Fruit fly (Drosophila melanogaster): ENCODE data around the gene Pus1.

Gene Pus1

dm6 chr3R:20635735-20636134 is 43.3 kb upstream of the Pus1 start (continued):
- TF ChIP-seq YL-1 (GFP tag; optimal IDR thresholded peaks at IDR 0.05) (peak; percentile 49), E2f1 (GFP tag; IDR thresholded peaks at IDR 0.05) (peak; percentile 28; the same call in 1 of the 2 replicates), CG31441 (GFP tag; IDR thresholded peaks at IDR 0.05) (no peak), CG17912 (GFP tag; optimal IDR thresholded peaks at IDR 0.05) (no peak), CG32532 (GFP tag; IDR thresholded peaks at IDR 0.05) (peak; percentile 46; the same call in 1 of the 2 replicates), Opbp (GFP tag; IDR thresholded peaks at IDR 0.05; ENCODE audit: partially characterized antibody) (0 out of 3 replicates have a peak, but pooled peaks have one; percentile 26), stc (GFP tag; IDR thresholded peaks at IDR 0.05) (0 out of 2 replicates have a peak, but pooled peaks have one; percentile 27), Scr (GFP tag; IDR thresholded peaks at IDR 0.05; ENCODE audit: partially characterized antibody) (no peak), Dp (GFP tag; optimal IDR thresholded peaks at IDR 0.05) (peak; percentile 87), E2f2 (GFP tag; IDR thresholded peaks at IDR 0.05) (peak; percentile 93), CG30431 (GFP tag; optimal IDR thresholded peaks at IDR 0.05) (no peak), kah (GFP tag; optimal IDR thresholded peaks at IDR 0.05) (peak; percentile 34), Med (GFP tag) (peak; percentile 71), wek (GFP tag; optimal IDR thresholded peaks at IDR 0.05) (no peak), ewg (GFP tag; optimal IDR thresholded peaks at IDR 0.05) (peak; percentile 93), nerfin-1 (tag; optimal IDR thresholded peaks at IDR 0.05) (peak; percentile 90), chm (GFP tag; IDR thresholded peaks at IDR 0.05) (peak; percentile 46), MBD-R2 (GFP tag; IDR thresholded peaks at IDR 0.05) (peak; percentile 41; the same call in 1 of the 2 replicates), CG12071 (GFP tag; optimal IDR thresholded peaks at IDR 0.05) (peak; percentile 15), eyg (GFP tag; optimal IDR thresholded peaks at IDR 0.05) (peak; percentile 5), CkIIα-i1 (GFP tag; IDR thresholded peaks at IDR 0.05) (no peak), vvl (GFP tag; IDR thresholded peaks at IDR 0.05) (peak; percentile 8; the same call in 1 of the 2 replicates), otp (GFP tag; IDR thresholded peaks at IDR 0.05) (0 out of 3 replicates have a peak, but pooled peaks have one; percentile 41), CG4360 (GFP tag; IDR thresholded peaks at IDR 0.05) (0 out of 2 replicates have a peak, but pooled peaks have one; percentile 9), CG18476 (GFP tag; optimal IDR thresholded peaks at IDR 0.05) (no peak), CG6765 (GFP tag; optimal IDR thresholded peaks at IDR 0.05) (peak; percentile 13), CG4854 (GFP tag; optimal IDR thresholded peaks at IDR 0.05) (no peak), rib (GFP tag; IDR thresholded peaks at IDR 0.05) (no peak), zfh1 (GFP tag; IDR thresholded peaks at IDR 0.05) (0 out of 3 replicates have a peak, but pooled peaks have one; percentile 18), scrt (GFP tag; optimal IDR thresholded peaks at IDR 0.05) (peak; percentile 100), MESR4 (GFP tag; optimal IDR thresholded peaks at IDR 0.05) (peak; percentile 8), CG2678 (tag; optimal IDR thresholded peaks at IDR 0.05) (no peak), bsh (GFP tag; optimal IDR thresholded peaks at IDR 0.05) (no peak), onecut (GFP tag; IDR thresholded peaks at IDR 0.05) (peak; percentile 99)

dm6 chr3R:20634674-20635594 is 42.5 kb upstream of the Pus1 start, which contains the start of the genes Pi3K92E and Lrrk:
TSS of gene Pi3K92E (minus strand) at chr3R:20634732.
TSS of gene Lrrk (plus strand) at chr3R:20635480.
- TF ChIP-seq CG1024 (GFP tag; IDR thresholded peaks at IDR 0.05) (peak; percentile 17; the same call in 1 of the 2 replicates), CG4328 (GFP tag; optimal IDR thresholded peaks at IDR 0.05) (no peak), disco-r (GFP tag; optimal IDR thresholded peaks at IDR 0.05) (no peak), Hand (GFP tag; optimal IDR thresholded peaks at IDR 0.05) (no peak), cad (GFP tag; optimal IDR thresholded peaks at IDR 0.05) (peak; percentile 85), Jarid2 (GFP tag; optimal IDR thresholded peaks at IDR 0.05) (no peak), chinmo (GFP tag; IDR thresholded peaks at IDR 0.05; ENCODE audit: partially characterized antibody) (peak; percentile 77; the same call in 2 of the 4 replicates), CG18262 (tag; optimal IDR thresholded peaks at IDR 0.05) (no peak), CG2120 (GFP tag; optimal IDR thresholded peaks at IDR 0.05) (no peak), CG8924 (tag; optimal IDR thresholded peaks at IDR 0.05) (no peak), CG4360 (GFP tag; IDR thresholded peaks at IDR 0.05) (no peak), chif (GFP tag; optimal IDR thresholded peaks at IDR 0.05) (no peak), Gug (GFP tag; IDR thresholded peaks at IDR 0.05) (peak; percentile 39; the same call in 1 of the 4 replicates), Adf1 (GFP tag; IDR thresholded peaks at IDR 0.05) (no peak), CG7786 (GFP tag; optimal IDR thresholded peaks at IDR 0.05) (no peak), BEAF-32 (GFP tag; optimal IDR thresholded peaks at IDR 0.05) (peak; percentile 84)

All from whole organism, embryonic.